Fruit fly (Drosophila melanogaster) whole organism, embryonic: ENCODE results near the gene vas.

Source experiments
- B-H1 ChIP-seq: fragments of 200-800 bp; sonication (Bioruptor generic); IDR thresholded peaks from 3 replicates; pipeline ENCODE4 v1.3.6; 2022; ENCODE audit warnings: missing biosample characterization, missing genetic modification characterization
- Bteb2 ChIP-seq: fragments of 200-800 bp; sonication (Bioruptor generic); optimal IDR thresholded peaks from 2 replicates; lab custom pipeline; 2016; ENCODE audit warnings: missing biosample characterization, missing genetic modification characterization
- CG10274 ChIP-seq: fragments of 200-800 bp; sonication (Bioruptor generic); optimal IDR thresholded peaks from 3 replicates; lab custom pipeline; 2017; ENCODE audit warnings: missing biosample characterization, mild to moderate bottlenecking, missing genetic modification characterization
- CG10979 ChIP-seq: fragments of 200-800 bp; sonication (Bioruptor generic); optimal IDR thresholded peaks from 2 replicates; lab custom pipeline; 2018; ENCODE audit warnings: missing biosample characterization, mild to moderate bottlenecking, missing genetic modification characterization, moderate library complexity
- CG12071 ChIP-seq: fragments of 200-800 bp; sonication (Bioruptor generic); optimal IDR thresholded peaks from 3 replicates; lab custom pipeline; 2018; ENCODE audit warnings: missing biosample characterization, mild to moderate bottlenecking, missing genetic modification characterization
- CG12104 ChIP-seq: fragments of 200-800 bp; sonication (Bioruptor generic); optimal IDR thresholded peaks from 3 replicates; lab custom pipeline; 2016; ENCODE audit warnings: missing biosample characterization, missing genetic modification characterization
- CG12219 ChIP-seq: fragments of 200-800 bp; sonication (Bioruptor generic); optimal IDR thresholded peaks from 3 replicates; lab custom pipeline; 2018; ENCODE audit warnings: missing biosample characterization, mild to moderate bottlenecking, missing genetic modification characterization
- CG12659 ChIP-seq: fragments of 200-800 bp; sonication (Bioruptor generic); optimal IDR thresholded peaks from 3 replicates; lab custom pipeline; 2017; ENCODE audit warnings: mild to moderate bottlenecking, missing biosample characterization, missing genetic modification reagents, missing genetic modification characterization
- CG13287 ChIP-seq: fragments of 200-800 bp; sonication (Bioruptor generic); IDR thresholded peaks from 2 replicates; pipeline ENCODE4 v1.3.6; 2022; ENCODE audit warnings: missing biosample characterization, missing genetic modification characterization; ENCODE audit not compliant: partially characterized antibody
- CG13296 ChIP-seq: fragments of 200-800 bp; sonication (Bioruptor generic); optimal IDR thresholded peaks from 3 replicates; lab custom pipeline; 2018; ENCODE audit warnings: missing biosample characterization, mild to moderate bottlenecking, missing genetic modification characterization
- CG17328 ChIP-seq: fragments of 200-800 bp; sonication (Bioruptor generic); IDR thresholded peaks from 2 replicates; pipeline ENCODE4 v1.3.6; 2022; ENCODE audit warnings: missing biosample characterization, missing genetic modification characterization
- CG17829 ChIP-seq: fragments of 200-800 bp; optimal IDR thresholded peaks from 2 replicates; lab custom pipeline; 2019; ENCODE audit warnings: missing biosample characterization, mild to moderate bottlenecking, missing genetic modification characterization, moderate library complexity
- CG2875 ChIP-seq: fragments of 200-800 bp; sonication (Bioruptor generic); optimal IDR thresholded peaks from 2 replicates; lab custom pipeline; 2017; ENCODE audit warnings: missing biosample characterization, mild to moderate bottlenecking, missing genetic modification characterization, missing genetic modification reagents
- CG32532 ChIP-seq: fragments of 200-800 bp; sonication (Bioruptor generic); IDR thresholded peaks from 2 replicates; pipeline ENCODE4 v1.3.6; 2022; ENCODE audit warnings: missing biosample characterization, missing genetic modification characterization
- CG3995 ChIP-seq: fragments of 200-800 bp; sonication (Bioruptor generic); optimal IDR thresholded peaks from 3 replicates; lab custom pipeline; 2016; ENCODE audit warnings: missing biosample characterization, missing genetic modification characterization
- CG5180 ChIP-seq: fragments of 200-800 bp; sonication (Bioruptor generic); optimal IDR thresholded peaks from 3 replicates; lab custom pipeline; 2017; ENCODE audit warnings: missing biosample characterization, missing genetic modification characterization, mild to moderate bottlenecking, moderate library complexity, missing genetic modification reagents
- CG8290 ChIP-seq, 3 experiments: fragments of 200-800 bp; sonication (Bioruptor generic); optimal IDR thresholded peaks; 2 replicates each; lab custom pipeline; 2016 to 2019; ENCODE audit warnings: missing biosample characterization in 3 of 3, missing genetic modification characterization in 3 of 3, mild to moderate bottlenecking in 2 of 3, moderate library complexity in 1 of 3
- Dip3 ChIP-seq: fragments of 200-800 bp; sonication (Bioruptor generic); optimal IDR thresholded peaks from 3 replicates; lab custom pipeline; 2016; ENCODE audit warnings: missing biosample characterization, missing genetic modification characterization
- Doc3 ChIP-seq: fragments of 200-800 bp; sonication (Bioruptor generic); IDR thresholded peaks from 3 replicates; pipeline ENCODE4 v1.3.6; 2022; ENCODE audit warnings: missing biosample characterization, missing genetic modification characterization; ENCODE audit not compliant: partially characterized antibody
- Ets97D ChIP-seq: fragments of 200-800 bp; sonication (Bioruptor generic); optimal IDR thresholded peaks from 3 replicates; lab custom pipeline; 2016; ENCODE audit warnings: missing biosample characterization, missing genetic modification characterization
- Hr78 ChIP-seq, 2 experiments: fragments of 200-800 bp in 1 of 2; fragments of >200 bp in 1 of 2; sonication (Bioruptor generic) in 1 of 2; optimal IDR thresholded peaks; 2 replicates each; lab custom pipeline; 2017 to 2019; ENCODE audit warnings: missing biosample characterization in 2 of 2, missing genetic modification characterization in 2 of 2, mild to moderate bottlenecking in 1 of 2, moderate library complexity in 1 of 2
- Jarid2 ChIP-seq: fragments of 200-800 bp; sonication (Bioruptor generic); optimal IDR thresholded peaks from 3 replicates; lab custom pipeline; 2017; ENCODE audit warnings: mild to moderate bottlenecking, missing biosample characterization, missing genetic modification reagents, missing genetic modification characterization
- Lpt ChIP-seq: fragments of >200 bp; optimal IDR thresholded peaks from 2 replicates; lab custom pipeline; 2018; ENCODE audit warnings: missing biosample characterization, missing genetic modification characterization
- Mes4 ChIP-seq: fragments of 200-800 bp; sonication (Bioruptor generic); optimal IDR thresholded peaks from 2 replicates; lab custom pipeline; 2016; ENCODE audit warnings: missing biosample characterization, missing genetic modification characterization
- NC2α ChIP-seq: fragments of 200-800 bp; sonication (Bioruptor generic); optimal IDR thresholded peaks from 2 replicates; lab custom pipeline; 2016; ENCODE audit warnings: missing biosample characterization, missing genetic modification characterization
- Pdp1 ChIP-seq, 2 experiments: fragments of 200-800 bp; sonication (Bioruptor generic); optimal IDR thresholded peaks; 3 replicates each; lab custom pipeline; 2016; ENCODE audit warnings: missing biosample characterization in 2 of 2, missing genetic modification characterization in 2 of 2, mild to moderate bottlenecking in 1 of 2, moderate library complexity in 1 of 2
- Sry-δ ChIP-seq: fragments of 200-800 bp; sonication (Bioruptor generic); optimal IDR thresholded peaks from 2 replicates; lab custom pipeline; 2016; ENCODE audit warnings: missing biosample characterization, missing genetic modification characterization
- Ssrp ChIP-seq: fragments of 200-800 bp; sonication (Bioruptor generic); optimal IDR thresholded peaks from 2 replicates; lab custom pipeline; 2018; ENCODE audit warnings: missing biosample characterization, mild to moderate bottlenecking, missing genetic modification characterization, moderate library complexity
- Xrp1 ChIP-seq: fragments of 200-800 bp; sonication (Bioruptor generic); IDR thresholded peaks from 2 replicates; pipeline ENCODE4 v1.3.6; 2022; ENCODE audit warnings: missing biosample characterization, missing genetic modification characterization
- cato ChIP-seq: fragments of 200-800 bp; sonication (Bioruptor generic); optimal IDR thresholded peaks from 2 replicates; lab custom pipeline; 2016; ENCODE audit warnings: missing biosample characterization, missing genetic modification characterization, borderline replicate concordance
- cg ChIP-seq: fragments of 200-800 bp; sonication (Bioruptor generic); optimal IDR thresholded peaks from 3 replicates; lab custom pipeline; 2019; ENCODE audit warnings: missing biosample characterization, mild to moderate bottlenecking, missing genetic modification characterization, moderate library complexity
- danr ChIP-seq: fragments of 200-800 bp; sonication (Bioruptor generic); IDR thresholded peaks from 2 replicates; pipeline ENCODE4 v1.3.6; 2022; ENCODE audit warnings: missing biosample characterization, missing genetic modification characterization
- dimm ChIP-seq: fragments of 200-800 bp; sonication (Bioruptor generic); IDR thresholded peaks from 2 replicates; pipeline ENCODE4 v1.3.6; 2022; ENCODE audit warnings: missing biosample characterization, missing genetic modification characterization
- exex ChIP-seq: fragments of 200-800 bp; sonication (Bioruptor generic); optimal IDR thresholded peaks from 4 replicates; lab custom pipeline; 2018; ENCODE audit warnings: missing biosample characterization, mild to moderate bottlenecking, missing genetic modification characterization, moderate library complexity
- gsb ChIP-seq: fragments of 200-800 bp; sonication (Bioruptor generic); IDR thresholded peaks from 2 replicates; pipeline ENCODE4 v1.3.6; 2022; ENCODE audit warnings: missing biosample characterization, missing genetic modification characterization
- gt ChIP-seq: fragments of 200-800 bp; sonication (Bioruptor generic); IDR thresholded peaks from 2 replicates; pipeline ENCODE4 v1.3.6; 2022; ENCODE audit warnings: missing biosample characterization, missing genetic modification characterization
- her ChIP-seq: fragments of 200-800 bp; sonication (Bioruptor generic); optimal IDR thresholded peaks from 2 replicates; lab custom pipeline; 2016; ENCODE audit warnings: missing biosample characterization, missing genetic modification characterization
- kah ChIP-seq: fragments of 200-800 bp; sonication (Bioruptor generic); optimal IDR thresholded peaks from 2 replicates; lab custom pipeline; 2018; ENCODE audit warnings: missing biosample characterization, mild to moderate bottlenecking, missing genetic modification characterization
- nmo ChIP-seq: fragments of 200-800 bp; sonication (Bioruptor generic); optimal IDR thresholded peaks from 2 replicates; lab custom pipeline; 2018; ENCODE audit warnings: missing biosample characterization, mild to moderate bottlenecking, missing genetic modification characterization, moderate library complexity
- pita ChIP-seq: fragments of 200-800 bp; sonication (Bioruptor generic); optimal IDR thresholded peaks from 2 replicates; lab custom pipeline; 2017; ENCODE audit warnings: missing biosample characterization, mild to moderate bottlenecking, missing genetic modification characterization
- pzg ChIP-seq: fragments of 200-800 bp; sonication (Bioruptor generic); optimal IDR thresholded peaks from 3 replicates; lab custom pipeline; 2018; ENCODE audit warnings: missing biosample characterization, mild to moderate bottlenecking, missing genetic modification characterization, moderate library complexity
- shn ChIP-seq: fragments of 200-800 bp; sonication (Bioruptor generic); optimal IDR thresholded peaks from 3 replicates; lab custom pipeline; 2016; ENCODE audit warnings: missing biosample characterization, missing genetic modification characterization
- sisA ChIP-seq: fragments of 200-800 bp; sonication (Bioruptor generic); IDR thresholded peaks from 2 replicates; pipeline ENCODE4 v1.3.6; 2022; ENCODE audit warnings: missing biosample characterization, missing genetic modification characterization
- tap ChIP-seq: fragments of 200-800 bp; optimal IDR thresholded peaks from 3 replicates; lab custom pipeline; 2019; ENCODE audit warnings: missing biosample characterization, mild to moderate bottlenecking, missing genetic modification characterization, moderate library complexity
- zen ChIP-seq: fragments of 200-800 bp; sonication (Bioruptor generic); optimal IDR thresholded peaks from 3 replicates; lab custom pipeline; 2018; ENCODE audit warnings: missing biosample characterization, mild to moderate bottlenecking, missing genetic modification characterization, moderate library complexity
- zfh1 ChIP-seq: fragments of 200-800 bp; sonication (Bioruptor generic); IDR thresholded peaks from 3 replicates; pipeline ENCODE4 v1.3.6; 2022; ENCODE audit warnings: missing biosample characterization, missing genetic modification characterization
- zfh2 ChIP-seq: fragments of 200-800 bp; sonication (Bioruptor generic); optimal IDR thresholded peaks from 2 replicates; lab custom pipeline; 2016; ENCODE audit warnings: missing biosample characterization, missing genetic modification characterization

Gene vas

dm6 chr2L:15056359-15057220 lies 4.9 kb upstream of the vas start (continued):
- TF ChIP-seq kah (GFP tag; lab: Kevin White, UChicago): peak; percentile 41
- peak; percentile 93 for TF ChIP-seq cg (GFP tag; lab: Kevin White, UChicago)
- TF ChIP-seq CG12104 (GFP tag; lab: Kevin White, UChicago): peak; percentile 75
- TF ChIP-seq CG17829 (tag; lab: Kevin White, UChicago): peak; percentile 85
- TF ChIP-seq Hr78 (GFP tag; optimal IDR thresholded peaks at IDR 0.05; lab: Kevin White, UChicago): peak in 1 of 2 experiments; percentile 65
- peak; percentile 50; the same call in 1 of the 2 replicates for TF ChIP-seq danr (GFP tag; lab: Robert Waterston, UW)
- peak; percentile 71 for TF ChIP-seq CG2875 (GFP tag; lab: Kevin White, UChicago)
- peak; percentile 45; the same call in 1 of the 2 replicates for TF ChIP-seq gt (GFP tag; lab: Robert Waterston, UW)
- TF ChIP-seq CG10979 (tag; lab: Kevin White, UChicago): peak; percentile 89
- no peak for TF ChIP-seq NC2α
- no peak for TF ChIP-seq Doc3 (GFP tag; lab: Robert Waterston, UW)
- peak; percentile 82 for TF ChIP-seq CG8290 (GFP tag; optimal IDR thresholded peaks at IDR 0.05; lab: Kevin White, UChicago)
- TF ChIP-seq CG8290 (tag; optimal IDR thresholded peaks at IDR 0.05; lab: Kevin White, UChicago): no peak
- peak; percentile 67 for TF ChIP-seq CG5180 (GFP tag; lab: Kevin White, UChicago)
- peak; percentile 73 for TF ChIP-seq CG12659 (GFP tag; lab: Kevin White, UChicago)
- peak; percentile 76 for TF ChIP-seq CG17328
- TF ChIP-seq Lpt (GFP tag; lab: Kevin White, UChicago): no peak
- peak; percentile 17 for TF ChIP-seq CG3995 (GFP tag; lab: Kevin White, UChicago)
- TF ChIP-seq pita (GFP tag; lab: Kevin White, UChicago): no peak
- TF ChIP-seq B-H1 (GFP tag; lab: Robert Waterston, UW): peak; percentile 58; the same call in 2 of the 3 replicates
- TF ChIP-seq pzg (GFP tag; lab: Kevin White, UChicago): no peak
- no peak for TF ChIP-seq Bteb2 (GFP tag; lab: Kevin White, UChicago)
- TF ChIP-seq exex (tag; lab: Kevin White, UChicago): peak; percentile 19
- no peak for TF ChIP-seq Sry-δ (GFP tag; lab: Kevin White, UChicago)
- peak; percentile 91 for TF ChIP-seq nmo (GFP tag; lab: Kevin White, UChicago)
- peak; percentile 26 to 48 for TF ChIP-seq Pdp1 (GFP tag; optimal IDR thresholded peaks at IDR 0.05; lab: Kevin White, UChicago)
- TF ChIP-seq gsb (GFP tag; lab: Robert Waterston, UW): no peak
- TF ChIP-seq CG32532 (GFP tag; lab: Robert Waterston, UW): peak; percentile 57; the same call in 1 of the 2 replicates
- TF ChIP-seq Ssrp: peak; percentile 71
- peak; percentile 81 for TF ChIP-seq zen (tag; lab: Kevin White, UChicago)
- peak; percentile 53 for TF ChIP-seq CG12219 (GFP tag; lab: Kevin White, UChicago)
- TF ChIP-seq Jarid2 (GFP tag; lab: Kevin White, UChicago): peak; percentile 41
- peak; percentile 11 for TF ChIP-seq CG12071 (GFP tag; lab: Kevin White, UChicago)
- no peak for TF ChIP-seq CG13287 (GFP tag; lab: Robert Waterston, UW)
- peak; percentile 80 for TF ChIP-seq zfh1 (GFP tag; lab: Robert Waterston, UW)
- peak; percentile 43 for TF ChIP-seq CG10274
- TF ChIP-seq Dip3 (GFP tag; lab: Kevin White, UChicago): peak; percentile 10
- no peak for TF ChIP-seq zfh2 (GFP tag; lab: Kevin White, UChicago)
- TF ChIP-seq Mes4 (GFP tag; lab: Kevin White, UChicago): peak; percentile 7
- no peak for TF ChIP-seq dimm
- no peak for TF ChIP-seq her (GFP tag; lab: Kevin White, UChicago)
- TF ChIP-seq Ets97D (GFP tag; lab: Kevin White, UChicago): no peak
- peak; percentile 77 for TF ChIP-seq sisA (GFP tag; lab: Robert Waterston, UW)
- TF ChIP-seq shn (GFP tag; lab: Kevin White, UChicago): no peak
- peak; percentile 51 for TF ChIP-seq tap (tag; lab: Kevin White, UChicago)
- TF ChIP-seq CG13296 (GFP tag; lab: Kevin White, UChicago): peak; percentile 54
- TF ChIP-seq Xrp1: peak; percentile 86
- TF ChIP-seq cato: peak; percentile 53
